Fruit fly (Drosophila melanogaster): Measurements from ENCODE around the gene Osi3.

Osi3 gene

DNA sequence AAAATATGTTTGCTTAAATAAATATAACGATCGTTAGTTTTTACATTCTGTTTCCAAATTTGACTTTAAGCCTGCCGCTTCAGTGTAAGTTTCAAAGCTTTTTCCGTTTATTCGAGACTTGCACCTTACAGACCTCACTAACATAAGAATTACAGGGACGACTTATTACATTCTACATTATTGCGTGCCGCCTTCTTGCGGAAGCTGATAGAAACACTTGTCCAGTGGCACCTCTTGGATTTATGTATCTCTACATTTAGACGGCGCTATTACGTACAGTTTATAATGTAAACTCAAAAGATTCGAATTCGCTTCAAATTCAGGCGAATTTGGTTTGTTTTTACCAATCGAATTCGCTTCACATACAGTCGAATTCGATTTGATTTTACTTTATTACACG, 44.9 kb upstream of the Osi3 start (continued):
- no peak for TF ChIP-seq Fer1 (GFP tag; optimal IDR thresholded peaks at IDR 0.05)
- TF ChIP-seq Ptx1 (GFP tag; IDR thresholded peaks at IDR 0.05) = peak; percentile 41
- no peak for TF ChIP-seq pan (optimal IDR thresholded peaks at IDR 0.05)
- no peak for TF ChIP-seq pan (GFP tag; optimal IDR thresholded peaks at IDR 0.05 in 1 of 2, IDR thresholded peaks at IDR 0.05 in 1 of 2)
- TF ChIP-seq CG8281 (tag; optimal IDR thresholded peaks at IDR 0.05) = no peak
- no peak for TF ChIP-seq oc (tag; optimal IDR thresholded peaks at IDR 0.05)
- TF ChIP-seq peb (GFP tag; IDR thresholded peaks at IDR 0.05) = no peak
- peak; percentile 32; the same call in 1 of the 2 replicates for TF ChIP-seq NFAT (GFP tag; IDR thresholded peaks at IDR 0.05)
- no peak; the same call in 1 of the 2 replicates for TF ChIP-seq MBD-R2 (GFP tag; IDR thresholded peaks at IDR 0.05)
- TF ChIP-seq CG15479 (GFP tag; optimal IDR thresholded peaks at IDR 0.05) = no peak
- no peak for TF ChIP-seq fd102C (GFP tag; optimal IDR thresholded peaks at IDR 0.05)
- peak; percentile 2 for TF ChIP-seq Camta (GFP tag; optimal IDR thresholded peaks at IDR 0.05)
- TF ChIP-seq caup (GFP tag; optimal IDR thresholded peaks at IDR 0.05; ENCODE audit: severe bottlenecking) = no peak
- TF ChIP-seq az2 (GFP tag; optimal IDR thresholded peaks at IDR 0.05) = no peak
- TF ChIP-seq CG2712 (tag; optimal IDR thresholded peaks at IDR 0.05) = peak; percentile 36
- no peak for TF ChIP-seq cato (GFP tag; optimal IDR thresholded peaks at IDR 0.05; ENCODE audit: borderline replicate concordance)
- peak; percentile 20 for TF ChIP-seq CG8290 (GFP tag; optimal IDR thresholded peaks at IDR 0.05)
- no peak for TF ChIP-seq CG8290 (tag; optimal IDR thresholded peaks at IDR 0.05)
- TF ChIP-seq sens-2 (GFP tag; IDR thresholded peaks at IDR 0.05) = no peak
- no peak for TF ChIP-seq Hmx (GFP tag; optimal IDR thresholded peaks at IDR 0.05)
- no peak for TF ChIP-seq CG9797 (GFP tag; optimal IDR thresholded peaks at IDR 0.05)
- TF ChIP-seq corto (GFP tag; optimal IDR thresholded peaks at IDR 0.05) = no peak
- no peak for TF ChIP-seq Doc2 (GFP tag; IDR thresholded peaks at IDR 0.05)
- TF ChIP-seq tio (GFP tag; optimal IDR thresholded peaks at IDR 0.05) = no peak
- TF ChIP-seq Hr3 (GFP tag; optimal IDR thresholded peaks at IDR 0.05) = no peak
- TF ChIP-seq Vsx1 (GFP tag; optimal IDR thresholded peaks at IDR 0.05) = no peak
- TF ChIP-seq CG32532 (GFP tag; IDR thresholded peaks at IDR 0.05) = peak; percentile 30; the same call in 1 of the 2 replicates
- no peak for TF ChIP-seq Antp (GFP tag; optimal IDR thresholded peaks at IDR 0.05)
- TF ChIP-seq H2.0 (GFP tag; IDR thresholded peaks at IDR 0.05) = no peak
- TF ChIP-seq CG2889 (GFP tag; IDR thresholded peaks at IDR 0.05) = no peak
- no peak for TF ChIP-seq TFAM (GFP tag; optimal IDR thresholded peaks at IDR 0.05)
- no peak for TF ChIP-seq ftz-f1 (GFP tag; optimal IDR thresholded peaks at IDR 0.05)
- TF ChIP-seq jing (GFP tag; optimal IDR thresholded peaks at IDR 0.05) = no peak
- no peak for TF ChIP-seq CG1792 (GFP tag; optimal IDR thresholded peaks at IDR 0.05)
- no peak for TF ChIP-seq CG9727 (GFP tag; optimal IDR thresholded peaks at IDR 0.05)
- TF ChIP-seq CG31365 (tag; optimal IDR thresholded peaks at IDR 0.05) = peak; percentile 11
- no peak for TF ChIP-seq CG13123 (GFP tag; optimal IDR thresholded peaks at IDR 0.05)
- TF ChIP-seq sim (GFP tag; IDR thresholded peaks at IDR 0.05) = no peak
- TF ChIP-seq psq (GFP tag; optimal IDR thresholded peaks at IDR 0.05) = no peak
- no peak for TF ChIP-seq CG3995 (GFP tag; optimal IDR thresholded peaks at IDR 0.05)
- TF ChIP-seq CG13894 (tag; optimal IDR thresholded peaks at IDR 0.05) = peak; percentile 28
- TF ChIP-seq CG6175 (GFP tag; IDR thresholded peaks at IDR 0.05) = no peak
- TF ChIP-seq Hand (GFP tag; optimal IDR thresholded peaks at IDR 0.05) = no peak
- no peak for TF ChIP-seq sqz (GFP tag; optimal IDR thresholded peaks at IDR 0.05)
- TF ChIP-seq CG10209 (GFP tag; optimal IDR thresholded peaks at IDR 0.05) = no peak
- no peak for TF ChIP-seq ATbp (GFP tag; optimal IDR thresholded peaks at IDR 0.05)
- peak; percentile 23 for TF ChIP-seq stwl (tag; optimal IDR thresholded peaks at IDR 0.05)
- TF ChIP-seq CG10654 (GFP tag; optimal IDR thresholded peaks at IDR 0.05) = no peak
- peak; percentile 6 for TF ChIP-seq pho (GFP tag; optimal IDR thresholded peaks at IDR 0.05)
- no peak for TF ChIP-seq sima (GFP tag; optimal IDR thresholded peaks at IDR 0.05)
- no peak for TF ChIP-seq CG1832 (GFP tag; optimal IDR thresholded peaks at IDR 0.05)
- no peak for TF ChIP-seq bigmax (GFP tag; optimal IDR thresholded peaks at IDR 0.05)
- no peak for TF ChIP-seq CG3838 (GFP tag; optimal IDR thresholded peaks at IDR 0.05)

Measured in whole organism, embryonic.